Fruit fly (Drosophila melanogaster) whole organism, larva: ENCODE results near the gene CG31778.

Source experiments
- noc ChIP-seq: fragments of 200-800 bp; sonication (Bioruptor generic); optimal IDR thresholded peaks from 3 replicates; lab custom pipeline; 2019; ENCODE audit warnings: missing biosample characterization, mild to moderate bottlenecking, missing genetic modification characterization, moderate library complexity

CG31778 gene

DNA sequence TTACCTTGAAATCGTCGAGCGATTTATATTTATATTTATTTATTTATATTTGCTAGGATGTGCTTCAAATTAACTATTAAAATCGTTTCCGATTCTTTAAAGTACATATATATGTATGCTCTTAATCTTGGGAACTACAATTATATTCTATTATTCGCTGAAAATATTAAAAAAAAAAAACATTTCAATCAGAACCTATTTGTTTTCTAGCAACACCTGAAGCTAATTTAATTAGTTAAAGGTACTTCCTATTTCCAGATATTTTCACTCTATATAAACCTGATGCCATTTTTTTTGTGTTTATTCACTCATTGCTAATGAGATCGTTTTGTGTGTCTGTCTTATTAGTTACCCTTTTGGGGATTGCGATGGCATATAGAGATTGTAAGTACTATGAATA, 4.3 kb downstream of the CG31778 start, which contains the start of gene CG42467:
CG42467 (plus strand) TSS at position 301 of the 400 bp plus-strand sequence.
- TF ChIP-seq noc (tag; lab: Kevin White, UChicago) = no peak

DNA sequence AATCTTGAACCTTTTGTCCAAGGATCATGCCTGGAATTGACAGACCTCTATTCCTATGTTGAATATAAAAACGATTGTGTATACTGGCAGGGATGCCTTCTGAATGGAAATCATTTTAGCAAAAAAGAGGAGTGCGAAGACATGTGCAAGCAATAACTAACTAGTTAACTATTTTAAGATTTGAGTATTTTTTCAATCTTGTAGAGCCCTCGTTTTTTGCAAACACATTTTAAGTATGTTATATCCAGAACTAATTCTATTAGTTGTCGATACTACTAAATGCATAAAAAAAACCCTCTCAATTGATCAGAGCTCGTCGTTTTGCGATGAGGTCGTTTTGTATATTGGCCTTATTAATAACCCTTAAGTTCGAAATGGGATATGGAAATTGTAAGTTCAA, 4.9 kb downstream of the CG31778 start, which contains the start of gene Sfp24C1:
Sfp24C1 (plus strand) TSS at position 301 of the 400 bp plus-strand sequence.
- no peak for TF ChIP-seq noc (tag; lab: Kevin White, UChicago)

DNA sequence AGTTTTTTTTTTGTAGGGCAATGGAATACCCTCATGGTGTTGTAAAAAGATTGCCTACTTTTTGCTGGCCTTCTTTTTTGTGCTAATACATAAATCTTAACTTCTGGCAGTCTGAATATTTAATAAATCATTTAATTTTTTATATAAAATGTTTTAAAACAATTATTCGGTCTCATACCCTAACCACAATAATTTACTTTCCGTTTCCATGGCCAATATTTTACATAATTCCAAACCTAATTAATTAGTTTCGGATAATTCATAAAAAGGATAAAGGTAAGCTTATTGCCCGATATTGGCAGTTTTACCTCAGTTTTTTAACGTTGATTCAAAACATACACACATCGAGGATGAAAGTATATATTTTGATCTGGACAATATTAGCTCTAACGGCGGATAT, 5.4 kb downstream of the CG31778 start, which contains the start of gene CG42465:
CG42465 (plus strand) TSS at position 301 of the 400 bp plus-strand sequence.
- TF ChIP-seq noc (tag; lab: Kevin White, UChicago) = no peak

DNA sequence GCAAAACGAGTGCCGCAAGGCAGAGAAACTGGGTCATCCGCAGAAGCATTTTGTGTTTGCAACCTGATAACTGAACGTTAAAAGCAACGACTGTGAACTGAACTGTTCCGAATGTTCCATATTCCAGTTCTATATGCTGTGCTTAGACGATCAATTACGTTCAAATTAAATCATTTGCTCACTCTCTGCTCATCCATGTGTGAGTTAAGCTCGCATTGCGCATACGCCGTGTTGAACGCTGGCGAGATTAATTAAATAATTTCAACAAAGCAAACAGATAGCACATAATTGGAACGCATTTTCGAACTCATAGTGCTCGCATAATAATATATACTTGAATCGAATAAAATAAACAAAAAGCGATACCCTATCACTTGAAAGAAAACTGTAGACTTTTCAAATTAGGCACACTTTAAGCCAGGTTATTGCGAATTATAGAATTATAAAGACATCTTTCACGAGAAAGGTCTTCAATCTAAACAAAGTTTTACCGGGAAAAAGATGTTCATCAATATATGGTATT, 6.2 kb downstream of the CG31778 start, which contains the start of the genes CG10031 and CG42464:
CG10031 (minus strand) TSS at position 101 of the 523 bp plus-strand sequence.
CG42464 (plus strand) TSS at position 473 of the 523 bp plus-strand sequence.
- no peak for TF ChIP-seq noc (tag; lab: Kevin White, UChicago)

DNA sequence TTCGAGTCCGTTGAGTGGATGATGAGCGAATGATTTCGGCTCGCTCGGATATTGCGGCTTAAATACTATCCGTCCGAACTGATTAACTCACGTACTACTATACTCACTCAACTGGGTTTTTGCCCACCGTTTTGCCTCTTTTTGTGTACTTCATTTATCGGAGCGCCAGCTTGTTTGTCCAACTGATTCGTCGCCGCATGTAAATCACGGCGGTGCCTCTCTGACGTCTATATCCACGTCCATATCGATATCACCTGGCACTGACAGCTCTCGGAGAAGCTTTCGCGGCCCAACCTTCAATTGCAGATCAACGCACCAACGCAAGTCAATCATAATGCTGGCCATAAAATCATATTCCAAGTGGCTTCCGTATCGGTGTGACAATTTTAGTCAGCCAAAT, 7.5 kb downstream of the CG31778 start, which contains the start of gene CG3604:
CG3604 (minus strand) TSS at position 101 of the 400 bp plus-strand sequence.
- TF ChIP-seq noc (tag; lab: Kevin White, UChicago) = no peak

DNA sequence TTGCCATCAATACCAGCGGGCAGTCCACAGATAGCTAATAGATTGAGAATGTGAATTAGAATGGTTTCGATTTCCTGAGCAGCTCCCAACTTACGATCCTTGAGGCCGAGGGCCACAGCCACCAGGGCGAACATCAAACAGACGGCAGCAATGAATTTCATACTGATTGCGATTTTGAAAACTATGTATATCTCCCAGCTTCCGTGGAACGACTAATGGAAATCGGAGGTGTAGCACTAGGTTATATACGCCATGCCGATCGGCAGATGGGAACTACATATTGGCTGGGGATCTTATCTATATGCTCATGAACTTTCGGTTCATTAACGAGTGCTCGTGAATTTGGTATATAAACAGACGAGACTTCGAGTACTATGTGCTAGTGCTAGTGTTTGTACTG, 8.8 kb downstream of the CG31778 start, which contains the start of gene IM33:
IM33 (minus strand) TSS at position 221 of the 400 bp plus-strand sequence.
- TF ChIP-seq noc (tag; lab: Kevin White, UChicago) = peak; percentile 13

DNA sequence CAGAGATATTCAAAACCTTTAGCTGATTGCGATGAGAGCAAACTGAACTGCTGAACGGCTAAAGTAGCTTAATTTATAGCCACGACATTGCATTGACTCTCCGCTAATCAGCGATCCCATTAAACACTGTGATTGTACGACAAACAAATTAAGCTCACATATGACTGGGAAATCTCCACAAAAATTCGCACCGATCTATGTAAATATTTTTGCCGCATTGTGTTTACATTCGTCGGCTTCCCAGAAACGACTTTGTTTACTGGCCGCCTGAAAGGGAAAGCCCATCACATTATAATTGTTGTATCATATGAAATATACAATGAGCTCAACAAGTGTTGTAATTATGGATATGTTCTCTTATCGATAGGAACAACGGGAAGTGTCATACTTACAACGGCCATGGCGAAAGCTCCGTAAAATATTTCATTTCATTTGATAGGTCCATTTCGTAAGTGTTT, 9.9 kb downstream of the CG31778 start, which contains the start of gene CG16713:
CG16713 (minus strand) TSS at position 51 of the 458 bp plus-strand sequence.
- no peak for TF ChIP-seq noc (tag; lab: Kevin White, UChicago)

DNA sequence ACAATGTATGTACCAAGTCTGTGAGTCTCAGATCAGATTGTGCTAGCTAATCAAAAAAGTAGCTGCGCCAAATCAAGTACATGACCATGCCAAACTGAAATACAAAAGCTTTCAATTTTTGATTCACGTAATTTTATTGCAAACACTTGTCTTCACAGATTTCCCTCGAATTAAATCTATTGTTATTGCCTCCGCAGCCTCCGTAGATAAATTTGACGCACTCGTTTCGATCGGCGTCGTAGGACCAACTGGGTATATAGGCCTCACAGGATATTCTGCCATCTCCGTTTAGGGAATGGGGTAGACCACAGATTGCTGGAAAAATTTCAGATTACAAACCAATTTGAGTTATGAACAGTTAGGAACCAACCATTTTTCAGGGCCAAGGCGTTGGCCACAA, 10.4 kb downstream of the CG31778 start, which contains the start of gene CG43165:
CG43165 (minus strand) TSS at position 101 of the 400 bp plus-strand sequence.
- TF ChIP-seq noc (tag; lab: Kevin White, UChicago) = no peak

DNA sequence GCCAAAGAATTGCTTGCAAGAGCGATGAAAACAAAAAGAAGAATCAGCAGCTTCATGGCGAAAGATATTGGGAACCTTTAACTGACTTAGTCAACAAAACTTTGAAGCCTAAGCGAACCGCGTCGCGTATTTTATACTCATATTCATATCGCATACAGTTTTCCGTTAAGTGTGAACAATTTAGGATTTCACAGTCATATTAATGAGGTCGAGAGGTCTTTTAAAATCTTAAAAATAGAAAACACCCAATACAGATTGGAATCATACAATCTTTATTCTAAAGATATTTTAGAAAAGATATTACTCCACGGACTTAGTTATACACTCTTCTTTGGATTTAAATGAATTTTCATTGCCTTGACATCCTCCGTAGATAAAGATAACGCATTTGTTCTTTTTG, 11.5 kb downstream of the CG31778 start, which contains the start of gene Acp24A4:
Acp24A4 (minus strand) TSS at position 101 of the 400 bp plus-strand sequence.
- TF ChIP-seq noc (tag; lab: Kevin White, UChicago) = no peak

DNA sequence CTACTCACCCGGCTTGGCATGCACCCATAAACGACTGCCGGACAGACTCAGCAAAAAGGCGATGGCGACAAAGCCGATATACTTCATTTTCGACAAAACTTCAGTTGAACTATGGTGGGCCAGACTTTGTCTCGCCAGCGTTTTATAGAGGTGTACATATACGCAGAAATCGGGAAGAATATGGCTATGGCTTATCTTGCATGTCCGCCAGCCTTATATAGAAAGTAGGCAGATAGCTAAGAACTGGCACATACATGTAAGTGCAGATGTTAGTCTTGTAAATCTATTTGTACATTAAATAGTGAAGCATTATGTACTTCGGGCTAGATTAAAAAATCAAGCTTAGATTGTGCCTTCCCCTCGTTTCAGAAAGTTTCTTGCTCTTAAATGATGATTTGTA, 12.2 kb downstream of the CG31778 start, which contains the start of gene CG3513:
CG3513 (minus strand) TSS at position 101 of the 400 bp plus-strand sequence.
- TF ChIP-seq noc (tag; lab: Kevin White, UChicago) = no peak

DNA sequence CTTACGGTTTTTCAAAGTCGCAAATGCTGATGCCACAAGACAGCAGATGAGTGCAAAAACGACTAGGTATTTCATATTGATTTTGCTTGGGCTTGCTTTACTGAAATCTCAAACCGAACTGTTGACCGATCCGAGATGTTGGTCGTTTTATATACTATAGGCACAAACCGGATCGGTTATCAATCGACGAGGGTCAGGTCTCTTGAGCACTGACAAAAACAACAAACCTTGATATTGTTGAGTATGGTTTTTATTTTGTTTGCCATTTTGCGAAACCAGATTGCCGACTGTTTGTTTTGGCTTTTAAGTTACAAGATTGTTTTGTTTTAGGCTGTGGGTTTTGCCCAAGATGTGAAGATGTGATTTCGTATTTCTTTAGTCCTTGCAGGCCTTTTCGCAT, 12.8 kb downstream of the CG31778 start, which contains the start of gene CG16704:
CG16704 (minus strand) TSS at position 122 of the 400 bp plus-strand sequence.
- TF ChIP-seq noc (tag; lab: Kevin White, UChicago) = no peak

DNA sequence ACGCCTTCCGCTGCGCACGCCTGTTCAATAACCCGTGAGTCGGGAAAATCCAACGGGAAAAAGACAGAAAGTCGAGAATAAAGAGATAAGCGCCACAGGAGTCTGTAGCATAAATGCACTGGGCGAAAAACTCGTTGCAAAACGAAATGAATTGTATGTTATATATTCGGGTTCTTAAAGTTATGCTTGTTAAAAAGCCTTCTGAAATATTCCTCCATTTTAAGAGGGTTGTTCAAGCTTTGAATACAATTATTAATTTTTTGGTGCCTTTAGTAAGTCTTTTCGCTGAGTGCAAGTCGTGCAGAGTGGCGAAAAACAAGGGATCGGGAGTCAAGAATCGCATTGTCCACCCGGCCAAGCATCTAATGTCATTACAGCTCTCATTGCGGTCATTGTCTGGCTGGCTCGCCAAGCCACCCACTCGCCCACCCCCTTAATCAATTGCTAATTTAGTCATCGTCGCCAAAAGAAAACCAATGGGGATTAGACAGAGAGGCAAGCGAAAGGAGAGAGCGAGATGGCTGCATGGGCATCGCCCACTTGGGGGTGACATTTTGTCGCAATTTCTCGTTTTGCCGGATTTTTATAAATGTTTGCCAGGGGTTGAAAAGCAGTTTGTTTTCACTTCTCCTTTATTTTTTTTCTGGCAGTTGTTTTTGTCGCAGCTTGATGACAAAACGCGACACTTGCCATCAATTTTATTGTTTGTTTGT, 20.0 kb downstream of the CG31778 start:
- no peak for TF ChIP-seq noc (tag; lab: Kevin White, UChicago)

DNA sequence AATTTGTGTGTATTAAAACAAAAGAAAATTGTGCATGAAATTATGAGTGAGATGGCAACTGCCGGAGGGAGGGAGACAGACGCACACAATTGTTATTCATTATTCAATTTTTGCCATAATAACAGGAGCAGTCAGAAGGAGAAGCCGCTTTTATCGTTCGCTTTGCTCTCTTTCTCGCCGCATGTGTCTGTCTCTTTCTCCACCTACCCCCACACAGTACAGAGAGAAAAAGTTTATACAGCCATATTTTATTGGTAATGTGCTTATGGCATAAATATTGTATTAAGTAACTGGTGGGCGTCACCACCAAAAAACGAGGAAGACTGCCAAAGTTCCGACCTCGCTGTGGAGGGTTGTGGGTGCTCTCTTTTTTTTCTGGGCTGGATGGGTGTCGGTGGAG, 22.8 kb downstream of the CG31778 start:
- no peak for TF ChIP-seq noc (tag; lab: Kevin White, UChicago)

DNA sequence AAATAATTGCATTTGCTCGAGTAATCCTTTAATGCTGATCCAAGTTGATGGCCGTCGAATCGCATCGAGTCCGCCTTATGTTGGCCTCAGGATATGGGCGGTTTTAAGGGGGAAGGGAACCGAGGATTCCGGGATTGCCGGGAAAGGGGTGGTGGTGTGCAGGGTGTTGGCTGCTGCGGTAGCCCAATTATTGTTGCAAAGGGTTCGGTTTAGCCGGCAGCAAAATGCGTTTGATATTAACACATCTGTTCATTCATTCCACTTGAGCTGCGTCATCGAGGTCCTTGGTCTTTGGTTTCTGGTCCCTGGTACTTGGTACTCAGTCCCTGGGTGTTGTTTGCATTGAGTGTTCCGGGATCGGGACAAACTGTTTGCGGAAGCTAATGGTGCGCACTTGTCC, 23.9 kb downstream of the CG31778 start:
- TF ChIP-seq noc (tag; lab: Kevin White, UChicago) = no peak

DNA sequence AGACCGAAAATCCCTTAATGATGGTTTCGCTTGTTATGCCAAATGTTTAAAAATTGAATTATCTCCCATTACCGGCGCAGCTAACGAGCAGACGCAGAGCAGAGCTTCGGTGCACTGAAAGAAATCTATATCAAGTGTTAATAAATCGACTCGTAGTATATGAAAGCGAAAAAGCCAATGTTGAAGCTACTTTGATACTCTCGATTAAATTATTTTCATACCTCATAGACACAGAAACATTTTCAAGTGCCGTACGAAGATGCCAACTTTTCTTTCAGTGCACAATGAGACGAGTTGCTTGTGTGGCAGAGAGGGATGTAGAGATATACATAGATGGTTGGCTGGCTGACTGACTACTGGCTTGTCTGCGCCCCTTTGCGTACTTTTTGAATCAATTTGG, 29.5 kb downstream of the CG31778 start:
- no peak for TF ChIP-seq noc (tag; lab: Kevin White, UChicago)

DNA sequence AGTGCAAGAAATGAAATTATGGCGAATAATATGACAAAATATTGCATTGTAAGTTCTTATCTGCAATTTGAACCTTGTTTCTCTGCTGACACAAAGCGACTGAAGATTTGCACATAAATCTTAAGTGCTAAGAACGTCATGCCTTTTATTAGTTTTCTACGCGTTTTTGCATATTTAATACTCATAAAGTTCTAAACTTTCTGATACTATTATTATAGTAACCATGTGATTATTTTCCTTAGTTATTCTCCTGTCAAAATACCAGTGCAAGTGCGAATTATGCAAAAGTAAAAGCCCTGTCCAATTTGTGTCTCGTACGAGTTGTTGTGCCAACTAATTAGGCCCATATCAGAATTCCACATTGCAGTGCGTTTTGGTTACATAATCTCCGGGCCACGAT, 34.8 kb downstream of the CG31778 start, which contains the start of gene Sfp24Bc:
Sfp24Bc (minus strand) TSS at position 101 of the 400 bp plus-strand sequence.
- no peak for TF ChIP-seq noc (tag; lab: Kevin White, UChicago)
